Worm (Caenorhabditis elegans) whole organism, L3 larva: ENCODE data around the gene act-3.
A peak's percentile ranks its signal among the peaks of the same experiment; 100 is the strongest.

ENCODE experiments used
- R02D3.7 ChIP-seq: fragments of 150-350 bp; optimal IDR thresholded peaks from 2 replicates; lab custom pipeline; 2014; ENCODE audit warnings: missing biosample characterization, missing genetic modification characterization
- ZK546.5 ChIP-seq: sonication (generic microtip); optimal IDR thresholded peaks from 2 replicates; lab custom pipeline; 2017; ENCODE audit warnings: missing biosample characterization, missing genetic modification characterization
- aly-2 ChIP-seq: fragments of 150-350 bp; optimal IDR thresholded peaks from 2 replicates; lab custom pipeline; 2014; ENCODE audit warnings: missing biosample characterization, missing genetic modification characterization
- ama-1 ChIP-seq: fragments of 150-350 bp; optimal IDR thresholded peaks from 2 replicates; lab custom pipeline; 2018
- ceh-16 ChIP-seq: sonication (generic microtip); optimal IDR thresholded peaks from 2 replicates; lab custom pipeline; 2017; ENCODE audit warnings: missing biosample characterization, missing genetic modification characterization
- ceh-28 ChIP-seq: fragments of 150-350 bp; optimal IDR thresholded peaks from 2 replicates; lab custom pipeline; 2014; ENCODE audit warnings: missing biosample characterization, missing genetic modification reagents, missing genetic modification characterization
- ceh-82 ChIP-seq: fragments of 150-350 bp; optimal IDR thresholded peaks from 2 replicates; lab custom pipeline; 2014; ENCODE audit warnings: missing biosample characterization, missing genetic modification characterization
- ceh-9 ChIP-seq: sonication (generic microtip); optimal IDR thresholded peaks from 2 replicates; lab custom pipeline; 2018; ENCODE audit warnings: missing biosample characterization, missing genetic modification characterization
- daf-12 ChIP-seq: fragments of 150-350 bp; optimal IDR thresholded peaks from 2 replicates; lab custom pipeline; 2014; ENCODE audit warnings: missing biosample characterization, missing genetic modification reagents, missing genetic modification characterization
- egl-27 ChIP-seq: sonication (generic microtip); optimal IDR thresholded peaks from 4 replicates; lab custom pipeline; 2017; ENCODE audit warnings: missing biosample characterization, missing genetic modification reagents, missing genetic modification characterization
- egl-5 ChIP-seq: fragments of 150-350 bp; optimal IDR thresholded peaks from 2 replicates; lab custom pipeline; 2017; ENCODE audit warnings: missing biosample characterization, missing genetic modification reagents, missing genetic modification characterization, inconsistent platforms
- elt-1 ChIP-seq: fragments of 150-350 bp; optimal IDR thresholded peaks from 2 replicates; lab custom pipeline; 2014; ENCODE audit warnings: missing biosample characterization, missing genetic modification characterization
- elt-2 ChIP-seq: sonication (generic microtip); optimal IDR thresholded peaks from 2 replicates; lab custom pipeline; 2016; ENCODE audit warnings: missing genetic modification reagents, mild to moderate bottlenecking, missing genetic modification characterization, missing compliant biosample characterization
- eor-1 ChIP-seq, 2 experiments: fragments of 150-350 bp; optimal IDR thresholded peaks; 2 replicates each; lab custom pipeline; 2014 to 2018; ENCODE audit warnings: missing biosample characterization in 2 of 2, missing genetic modification characterization in 2 of 2
- fkh-10 ChIP-seq: sonication (generic microtip); optimal IDR thresholded peaks from 2 replicates; lab custom pipeline; 2017; ENCODE audit warnings: missing biosample characterization, missing genetic modification reagents, missing genetic modification characterization
- fkh-2 ChIP-seq: fragments of 150-350 bp; optimal IDR thresholded peaks from 2 replicates; lab custom pipeline; 2014; ENCODE audit warnings: missing biosample characterization, missing genetic modification reagents, missing genetic modification characterization
- fos-1 ChIP-seq: fragments of 150-350 bp; optimal IDR thresholded peaks from 2 replicates; lab custom pipeline; 2014; ENCODE audit warnings: missing biosample characterization, missing genetic modification characterization
- hmg-11 ChIP-seq: sonication (generic microtip); optimal IDR thresholded peaks from 2 replicates; lab custom pipeline; 2016; ENCODE audit warnings: missing genetic modification characterization, missing compliant biosample characterization
- jun-1 ChIP-seq: fragments of 150-350 bp; optimal IDR thresholded peaks from 2 replicates; lab custom pipeline; 2014; ENCODE audit warnings: missing biosample characterization, missing genetic modification reagents, missing genetic modification characterization
- lin-15B ChIP-seq: fragments of 150-350 bp; optimal IDR thresholded peaks from 2 replicates; lab custom pipeline; 2014; ENCODE audit warnings: missing biosample characterization, missing genetic modification characterization
- lin-39 ChIP-seq: fragments of 150-350 bp; optimal IDR thresholded peaks from 2 replicates; lab custom pipeline; 2018; ENCODE audit warnings: missing biosample characterization, missing genetic modification reagents, missing genetic modification characterization
- lsy-12 ChIP-seq: sonication (generic microtip); optimal IDR thresholded peaks from 2 replicates; lab custom pipeline; 2016; ENCODE audit warnings: mild to moderate bottlenecking, missing genetic modification characterization, missing compliant biosample characterization
- mdl-1 ChIP-seq: fragments of 150-350 bp; optimal IDR thresholded peaks from 2 replicates; lab custom pipeline; 2014; ENCODE audit warnings: missing biosample characterization, missing genetic modification characterization
- mml-1 ChIP-seq: fragments of 150-350 bp; sonication (generic microtip); optimal IDR thresholded peaks from 3 replicates; lab custom pipeline; 2014; ENCODE audit warnings: missing biosample characterization, missing genetic modification characterization
- nfya-1 ChIP-seq: sonication (generic microtip); optimal IDR thresholded peaks from 2 replicates; lab custom pipeline; 2017; ENCODE audit warnings: missing genetic modification characterization, mild to moderate bottlenecking, missing compliant biosample characterization, antibody characterized with exemption, moderate library complexity; ENCODE audit not compliant: insufficient read depth
- nhr-11 ChIP-seq: fragments of 150-350 bp; optimal IDR thresholded peaks from 2 replicates; lab custom pipeline; 2014; ENCODE audit warnings: missing biosample characterization, missing genetic modification characterization
- nhr-12 ChIP-seq: fragments of 150-350 bp; optimal IDR thresholded peaks from 2 replicates; lab custom pipeline; 2014; ENCODE audit warnings: missing biosample characterization, missing genetic modification characterization
- nhr-23 ChIP-seq: fragments of 150-350 bp; optimal IDR thresholded peaks from 2 replicates; lab custom pipeline; 2014; ENCODE audit warnings: missing biosample characterization, missing genetic modification reagents, missing genetic modification characterization
- nhr-237 ChIP-seq: fragments of 150-350 bp; optimal IDR thresholded peaks from 2 replicates; lab custom pipeline; 2014; ENCODE audit warnings: missing biosample characterization, missing genetic modification characterization
- nhr-25 ChIP-seq: sonication (generic microtip); optimal IDR thresholded peaks from 2 replicates; lab custom pipeline; 2017; ENCODE audit warnings: missing biosample characterization, missing genetic modification characterization
- nhr-28 ChIP-seq: fragments of 150-350 bp; optimal IDR thresholded peaks from 2 replicates; lab custom pipeline; 2014; ENCODE audit warnings: missing biosample characterization, missing genetic modification characterization
- nhr-43 ChIP-seq: sonication (generic microtip); optimal IDR thresholded peaks from 2 replicates; lab custom pipeline; 2016; ENCODE audit warnings: mild to moderate bottlenecking, missing genetic modification characterization, missing compliant biosample characterization; ENCODE audit not compliant: poor library complexity, severe bottlenecking
- nhr-67 ChIP-seq: fragments of 150-350 bp; optimal IDR thresholded peaks from 2 replicates; lab custom pipeline; 2014; ENCODE audit warnings: missing biosample characterization, missing genetic modification characterization
- nhr-76 ChIP-seq: fragments of 150-350 bp; sonication (generic microtip); optimal IDR thresholded peaks from 5 replicates; lab custom pipeline; 2014; ENCODE audit warnings: missing biosample characterization, missing genetic modification characterization
- nhr-77 ChIP-seq: fragments of 150-350 bp; optimal IDR thresholded peaks from 2 replicates; lab custom pipeline; 2014; ENCODE audit warnings: missing biosample characterization, missing genetic modification characterization
- pha-4 ChIP-seq: fragments of 150-350 bp; optimal IDR thresholded peaks from 2 replicates; lab custom pipeline; 2014; ENCODE audit warnings: missing biosample characterization, missing genetic modification reagents, missing genetic modification characterization
- pqm-1 ChIP-seq: fragments of 150-350 bp; optimal IDR thresholded peaks from 2 replicates; lab custom pipeline; 2017; ENCODE audit warnings: missing biosample characterization, missing genetic modification characterization, inconsistent platforms
- skn-1 ChIP-seq: fragments of 150-350 bp; optimal IDR thresholded peaks from 2 replicates; lab custom pipeline; 2014; ENCODE audit warnings: missing biosample characterization, missing genetic modification characterization
- snpc-4 ChIP-seq: fragments of 150-350 bp; optimal IDR thresholded peaks from 2 replicates; lab custom pipeline; 2014; ENCODE audit warnings: missing biosample characterization, missing genetic modification characterization
- tbx-2 ChIP-seq: sonication (generic microtip); optimal IDR thresholded peaks from 2 replicates; lab custom pipeline; 2016; ENCODE audit warnings: mild to moderate bottlenecking, missing genetic modification characterization, missing compliant biosample characterization
- unc-39 ChIP-seq: sonication (generic microtip); optimal IDR thresholded peaks from 4 replicates; lab custom pipeline; 2017; ENCODE audit warnings: missing biosample characterization, missing genetic modification characterization
- unc-62 ChIP-seq: fragments of 150-350 bp; sonication (generic microtip); optimal IDR thresholded peaks from 4 replicates; lab custom pipeline; 2014; ENCODE audit warnings: missing biosample characterization, missing genetic modification reagents, missing genetic modification characterization
- zag-1 ChIP-seq: fragments of 150-350 bp; optimal IDR thresholded peaks from 2 replicates; lab custom pipeline; 2014; ENCODE audit warnings: missing biosample characterization, missing genetic modification characterization
- ztf-11 ChIP-seq: fragments of 150-350 bp; optimal IDR thresholded peaks from 2 replicates; lab custom pipeline; 2014; ENCODE audit warnings: missing biosample characterization, missing genetic modification characterization

act-3 gene

ce11 chrV:11074448-11074847, at the start of gene act-3:
act-3 (minus strand) TSS chrV:11074498.
- TF ChIP-seq zag-1 (tag; lab: Kevin White, UChicago) (no peak), unc-39 (tag; lab: Kevin White, UChicago) (no peak), elt-2 (no peak), skn-1 (tag; lab: Kevin White, UChicago) (no peak), lin-39 (tag; lab: Kevin White, UChicago) (peak; percentile 27), ama-1 (lab: Kevin White, UChicago) (no peak), ceh-16 (tag; lab: Kevin White, UChicago) (no peak), aly-2 (tag; lab: Kevin White, UChicago) (no peak), fkh-10 (no peak), R02D3.7 (tag; lab: Kevin White, UChicago) (no peak), egl-27 (no peak), snpc-4 (tag; lab: Kevin White, UChicago) (no peak), pha-4 (tag; lab: Kevin White, UChicago) (peak; percentile 1), nhr-28 (tag; lab: Kevin White, UChicago) (no peak), nfya-1 (tag; lab: Kevin White, UChicago) (peak; percentile 40), egl-5 (no peak), ztf-11 (tag; lab: Kevin White, UChicago) (no peak), unc-62 (GFP tag; lab: Kevin White, UChicago) (no peak), lsy-12 (no peak), ceh-82 (tag; lab: Kevin White, UChicago) (no peak), nhr-237 (no peak)
- TF ChIP-seq, all 47 proteins: peak for 3

ce11 chrV:11123817-11124337, 49.6 kb upstream of the act-3 start, which contains the start of the genes atp-5 and lmtr-3:
atp-5 (minus strand) TSS chrV:11123867.
lmtr-3 (plus strand) TSS chrV:11124186.
- TF ChIP-seq R02D3.7 (tag; lab: Kevin White, UChicago) (peak; percentile 14), hmg-11 (tag; lab: Kevin White, UChicago) (peak; percentile 80), nhr-67 (tag; lab: Kevin White, UChicago) (no peak), fkh-10 (no peak), lin-39 (tag; lab: Kevin White, UChicago) (peak; percentile 65), fos-1 (no peak), snpc-4 (tag; lab: Kevin White, UChicago) (peak; percentile 81), nfya-1 (tag; lab: Kevin White, UChicago) (peak; percentile 74), lsy-12 (peak; percentile 52), nhr-23 (peak; percentile 52), fkh-2 (no peak), ceh-82 (tag; lab: Kevin White, UChicago) (no peak), mdl-1 (tag; lab: Kevin White, UChicago) (no peak), ZK546.5 (no peak), pqm-1 (peak; percentile 42), pha-4 (tag; lab: Kevin White, UChicago) (peak; percentile 81), nhr-43 (tag; lab: Kevin White, UChicago) (peak; percentile 91), elt-2 (peak; percentile 64), daf-12 (tag; lab: Kevin White, UChicago) (no peak), lin-15B (tag; lab: Kevin White, UChicago) (peak; percentile 85), tbx-2 (tag; lab: Kevin White, UChicago) (no peak), nhr-25 (tag; lab: Kevin White, UChicago) (peak; percentile 64)

ce11 chrV:11122466-11122865, 48.2 kb upstream of the act-3 start, which contains the start of gene mboa-2:
mboa-2 (minus strand) TSS chrV:11122493.
- TF ChIP-seq elt-2 (peak; percentile 60), nhr-237 (no peak), pqm-1 (peak; percentile 15), aly-2 (tag; lab: Kevin White, UChicago) (no peak), eor-1 (tag; optimal IDR thresholded peaks at IDR 0.05; lab: Kevin White, UChicago) (no peak), unc-39 (tag; lab: Kevin White, UChicago) (no peak), nfya-1 (tag; lab: Kevin White, UChicago) (peak; percentile 10), ceh-28 (tag; lab: Kevin White, UChicago) (peak; percentile 1), skn-1 (tag; lab: Kevin White, UChicago) (no peak), nhr-25 (tag; lab: Kevin White, UChicago) (peak; percentile 54), egl-27 (no peak), ceh-9 (no peak), tbx-2 (tag; lab: Kevin White, UChicago) (no peak), nhr-43 (tag; lab: Kevin White, UChicago) (peak; percentile 49), nhr-11 (tag; lab: Kevin White, UChicago) (no peak), egl-5 (no peak), snpc-4 (tag; lab: Kevin White, UChicago) (no peak), nhr-28 (tag; lab: Kevin White, UChicago) (no peak), R02D3.7 (tag; lab: Kevin White, UChicago) (no peak), ceh-82 (tag; lab: Kevin White, UChicago) (peak; percentile 22), ztf-11 (tag; lab: Kevin White, UChicago) (no peak), zag-1 (tag; lab: Kevin White, UChicago) (no peak), fkh-10 (no peak), nhr-12 (tag; lab: Kevin White, UChicago) (no peak), jun-1 (tag; lab: Kevin White, UChicago) (no peak), nhr-76 (tag; lab: Kevin White, UChicago) (no peak), nhr-77 (tag; lab: Kevin White, UChicago) (no peak), nhr-23 (no peak), ama-1 (lab: Kevin White, UChicago) (peak; percentile 11), fos-1 (no peak), elt-1 (tag; lab: Kevin White, UChicago) (peak; percentile 42), mml-1 (tag; lab: Kevin White, UChicago) (no peak), pha-4 (tag; lab: Kevin White, UChicago) (no peak)
